Worm (Caenorhabditis elegans) whole organism, L3 larva: ENCODE measurements around the gene K09C4.10.

Experiments
- eor-1 ChIP-seq, 2 experiments: fragments of 150-350 bp; optimal IDR thresholded peaks; 2 replicates each; lab custom pipeline; 2014 to 2018; ENCODE audit warnings: missing biosample characterization in 2 of 2, missing genetic modification characterization in 2 of 2
- lin-15B ChIP-seq: fragments of 150-350 bp; optimal IDR thresholded peaks from 2 replicates; lab custom pipeline; 2014; ENCODE audit warnings: missing biosample characterization, missing genetic modification characterization

ce11 chrX:3285448-3285847, 5.4 kb upstream of the K09C4.10 start:
- TF ChIP-seq eor-1 (tag; optimal IDR thresholded peaks at IDR 0.05; lab: Kevin White, UChicago) (no peak), lin-15B (tag; lab: Kevin White, UChicago) (no peak)
